Worm (Caenorhabditis elegans) whole organism, young adult: ENCODE data around the gene C51E3.10.

Experiments used
- D2030.7 ChIP-seq: fragments of 200-800 bp; sonication (Bioruptor generic); IDR thresholded peaks from 2 replicates; pipeline ENCODE4 v1.3.6; 2022; ENCODE audit warnings: missing genetic modification reagents, missing genetic modification characterization, missing compliant biosample characterization
- F22D6.2 ChIP-seq: sonication (generic microtip); optimal IDR thresholded peaks from 2 replicates; lab custom pipeline; 2016; ENCODE audit warnings: mild to moderate bottlenecking, missing genetic modification characterization, missing compliant biosample characterization
- F37B4.10 ChIP-seq: fragments of 200-800 bp; sonication (Bioruptor generic); IDR thresholded peaks from 2 replicates; pipeline ENCODE4 v1.3.6; 2022; ENCODE audit warnings: missing genetic modification characterization, missing compliant biosample characterization
- F39B2.1 ChIP-seq: fragments of 200-800 bp; sonication (Bioruptor generic); IDR thresholded peaks from 2 replicates; pipeline ENCODE4 v1.3.6; 2022; ENCODE audit warnings: missing genetic modification reagents, missing genetic modification characterization, missing compliant biosample characterization
- F49E8.2 ChIP-seq: sonication (generic microtip); optimal IDR thresholded peaks from 3 replicates; lab custom pipeline; 2017; ENCODE audit warnings: missing genetic modification characterization, mild to moderate bottlenecking, missing compliant biosample characterization, antibody characterized with exemption, moderate library complexity; ENCODE audit not compliant: insufficient read depth
- F55B11.4 ChIP-seq: sonication (generic microtip); optimal IDR thresholded peaks from 2 replicates; lab custom pipeline; 2016; ENCODE audit warnings: missing compliant biosample characterization, missing genetic modification characterization, borderline replicate concordance; ENCODE audit not compliant: insufficient read depth
- K12H6.12 ChIP-seq: fragments of 200-800 bp; sonication (Bioruptor generic); optimal IDR thresholded peaks from 2 replicates; lab custom pipeline; 2018; ENCODE audit warnings: mild to moderate bottlenecking, missing genetic modification characterization, missing compliant biosample characterization
- Y53G8AR.9 ChIP-seq: fragments of 200-800 bp; sonication (Bioruptor generic); conservative IDR thresholded peaks from 2 replicates; pipeline ENCODE4 v1.3.6; 2022; ENCODE audit warnings: missing genetic modification reagents, missing genetic modification characterization, missing compliant biosample characterization
- Y95B8A.8 ChIP-seq: fragments of 200-800 bp; sonication (Bioruptor generic); IDR thresholded peaks from 2 replicates; pipeline ENCODE4 v1.3.6; 2022; ENCODE audit warnings: missing genetic modification reagents, missing genetic modification characterization, missing compliant biosample characterization
- aptf-2 ChIP-seq: fragments of 200-800 bp; sonication (Bioruptor generic); conservative IDR thresholded peaks from 2 replicates; pipeline ENCODE4 v1.3.6; 2022; ENCODE audit warnings: missing genetic modification reagents, missing genetic modification characterization, missing compliant biosample characterization
- attf-3 ChIP-seq: fragments of 200-800 bp; sonication (Bioruptor generic); conservative IDR thresholded peaks from 2 replicates; pipeline ENCODE4 v1.3.6; 2022; ENCODE audit warnings: missing genetic modification reagents, missing genetic modification characterization, missing compliant biosample characterization
- attf-6 ChIP-seq: fragments of 200-800 bp; sonication (Bioruptor generic); IDR thresholded peaks from 2 replicates; pipeline ENCODE4 v1.3.6; 2022; ENCODE audit warnings: missing genetic modification reagents, missing genetic modification characterization, missing compliant biosample characterization
- cebp-1 ChIP-seq, 2 experiments: fragments of 200-800 bp in 1 of 2; sonication (Bioruptor generic) in 1 of 2; sonication (generic microtip) in 1 of 2; IDR thresholded peaks in 1 of 2; optimal IDR thresholded peaks in 1 of 2; 2 replicates each; pipeline versions ENCODE4 v1.3.6 to Lab custom; 2017 to 2022; ENCODE audit warnings: missing compliant biosample characterization in 2 of 2, missing genetic modification characterization in 2 of 2, mild to moderate bottlenecking in 1 of 2, missing genetic modification reagents in 1 of 2, moderate library complexity in 1 of 2
- ceh-100 ChIP-seq: fragments of 200-800 bp; sonication (Bioruptor generic); IDR thresholded peaks from 2 replicates; pipeline ENCODE4 v1.3.6; 2022; ENCODE audit warnings: missing genetic modification reagents, missing genetic modification characterization, missing compliant biosample characterization
- ceh-27 ChIP-seq: fragments of 200-800 bp; sonication (Bioruptor generic); optimal IDR thresholded peaks from 2 replicates; lab custom pipeline; 2018; ENCODE audit warnings: mild to moderate bottlenecking, missing genetic modification characterization, moderate library complexity, missing compliant biosample characterization
- ceh-91 ChIP-seq: fragments of 200-800 bp; sonication (Bioruptor generic); IDR thresholded peaks from 2 replicates; pipeline ENCODE4 v1.3.6; 2022; ENCODE audit warnings: missing genetic modification reagents, missing genetic modification characterization, missing compliant biosample characterization
- efl-1 ChIP-seq: fragments of 150-350 bp; optimal IDR thresholded peaks from 2 replicates; lab custom pipeline; 2014; ENCODE audit warnings: missing biosample characterization, missing genetic modification reagents, missing genetic modification characterization
- egl-44 ChIP-seq: fragments of 200-800 bp; sonication (Bioruptor generic); IDR thresholded peaks from 2 replicates; pipeline ENCODE4 v1.3.6; 2022; ENCODE audit warnings: missing genetic modification reagents, missing genetic modification characterization, missing compliant biosample characterization
- egrh-3 ChIP-seq: fragments of 200-800 bp; sonication (Bioruptor generic); IDR thresholded peaks from 2 replicates; pipeline ENCODE4 v1.3.6; 2022; ENCODE audit warnings: missing genetic modification reagents, missing genetic modification characterization, missing compliant biosample characterization
- ekl-4 ChIP-seq: fragments of 200-800 bp; sonication (Bioruptor generic); IDR thresholded peaks from 2 replicates; pipeline ENCODE4 v1.3.6; 2022; ENCODE audit warnings: missing genetic modification reagents, missing genetic modification characterization, missing compliant biosample characterization
- ets-4 ChIP-seq: fragments of 200-800 bp; sonication (Bioruptor generic); optimal IDR thresholded peaks from 2 replicates; lab custom pipeline; 2018; ENCODE audit warnings: mild to moderate bottlenecking, missing genetic modification characterization, missing compliant biosample characterization
- gei-17 ChIP-seq: fragments of 200-800 bp; sonication (Bioruptor generic); optimal IDR thresholded peaks from 2 replicates; lab custom pipeline; 2018; ENCODE audit warnings: mild to moderate bottlenecking, missing genetic modification characterization, missing compliant biosample characterization
- hsf-1 ChIP-seq: fragments of 200-800 bp; sonication (Bioruptor generic); IDR thresholded peaks from 2 replicates; pipeline ENCODE4 v1.3.6; 2022; ENCODE audit warnings: missing genetic modification reagents, missing genetic modification characterization, missing compliant biosample characterization
- lag-1 ChIP-seq: fragments of 200-800 bp; sonication (Bioruptor generic); IDR thresholded peaks from 2 replicates; pipeline ENCODE4 v1.3.6; 2022; ENCODE audit warnings: missing genetic modification reagents, missing genetic modification characterization, missing compliant biosample characterization
- let-526 ChIP-seq: fragments of 200-800 bp; sonication (Bioruptor generic); IDR thresholded peaks from 2 replicates; pipeline ENCODE4 v1.3.6; 2022; ENCODE audit warnings: missing genetic modification reagents, missing genetic modification characterization, missing compliant biosample characterization
- lin-26 ChIP-seq: fragments of 200-800 bp; sonication (Bioruptor generic); IDR thresholded peaks from 2 replicates; pipeline ENCODE4 v1.3.6; 2022; ENCODE audit warnings: missing genetic modification reagents, missing genetic modification characterization, missing compliant biosample characterization
- lin-54 ChIP-seq: fragments of 200-800 bp; sonication (Bioruptor generic); optimal IDR thresholded peaks from 2 replicates; lab custom pipeline; 2018; ENCODE audit warnings: mild to moderate bottlenecking, missing genetic modification characterization, missing compliant biosample characterization
- lsy-27 ChIP-seq: sonication (generic microtip); optimal IDR thresholded peaks from 2 replicates; lab custom pipeline; 2017; ENCODE audit warnings: missing genetic modification characterization, mild to moderate bottlenecking, missing compliant biosample characterization, antibody characterized with exemption, missing genotype, borderline replicate concordance; ENCODE audit not compliant: insufficient read depth
- madf-3 ChIP-seq: fragments of 200-800 bp; sonication (Bioruptor generic); IDR thresholded peaks from 2 replicates; pipeline ENCODE4 v1.3.6; 2022; ENCODE audit warnings: missing genetic modification reagents, missing genetic modification characterization, missing compliant biosample characterization
- madf-6 ChIP-seq: fragments of 200-800 bp; sonication (Bioruptor generic); IDR thresholded peaks from 2 replicates; pipeline ENCODE4 v1.3.6; 2022; ENCODE audit warnings: missing genetic modification reagents, missing genetic modification characterization, missing compliant biosample characterization
- madf-8 ChIP-seq: fragments of 200-800 bp; sonication (Bioruptor generic); conservative IDR thresholded peaks from 2 replicates; pipeline ENCODE4 v1.3.6; 2022; ENCODE audit warnings: missing genetic modification reagents, missing genetic modification characterization, missing compliant biosample characterization
- mcd-1 ChIP-seq: fragments of 200-800 bp; sonication (Bioruptor generic); IDR thresholded peaks from 2 replicates; pipeline ENCODE4 v1.3.6; 2022; ENCODE audit warnings: missing genetic modification reagents, missing genetic modification characterization, missing compliant biosample characterization
- mes-4 ChIP-seq: sonication (generic microtip); optimal IDR thresholded peaks from 2 replicates; lab custom pipeline; 2016; ENCODE audit warnings: missing genotype, missing genetic modification characterization, missing compliant biosample characterization
- nfyb-1 ChIP-seq: fragments of 200-800 bp; sonication (Bioruptor generic); IDR thresholded peaks from 2 replicates; pipeline ENCODE4 v1.3.6; 2022; ENCODE audit warnings: missing genetic modification reagents, missing genetic modification characterization, missing compliant biosample characterization
- pbrm-1 ChIP-seq: fragments of 200-800 bp; sonication (Bioruptor generic); IDR thresholded peaks from 2 replicates; pipeline ENCODE4 v1.3.6; 2022; ENCODE audit warnings: missing genetic modification reagents, missing genetic modification characterization, missing compliant biosample characterization
- rcor-1 ChIP-seq: fragments of 200-800 bp; sonication (Bioruptor generic); IDR thresholded peaks from 2 replicates; pipeline ENCODE4 v1.3.6; 2022; ENCODE audit warnings: missing genetic modification reagents, missing genetic modification characterization, missing compliant biosample characterization
- snpc-4 ChIP-seq, 5 experiments: fragments of 150-350 bp in 1 of 5; sonication (generic microtip) in 4 of 5; optimal IDR thresholded peaks; 2 replicates each; lab custom pipeline; 2014 to 2018; ENCODE audit warnings: missing genetic modification characterization in 5 of 5, missing biosample characterization in 3 of 5, antibody characterized with exemption in 2 of 5, mild to moderate bottlenecking in 2 of 5, missing compliant biosample characterization in 2 of 5, missing genotype in 2 of 5, moderate library complexity in 2 of 5, missing genetic modification reagents in 1 of 5
- tlf-1 ChIP-seq: fragments of 200-800 bp; sonication (Bioruptor generic); optimal IDR thresholded peaks from 2 replicates; lab custom pipeline; 2018; ENCODE audit warnings: mild to moderate bottlenecking, missing genetic modification characterization, missing compliant biosample characterization
- zfh-2 ChIP-seq: fragments of 200-800 bp; sonication (Bioruptor generic); conservative IDR thresholded peaks from 2 replicates; pipeline ENCODE4 v1.3.6; 2022; ENCODE audit warnings: missing genetic modification reagents, missing genetic modification characterization, missing compliant biosample characterization

Gene C51E3.10

DNA sequence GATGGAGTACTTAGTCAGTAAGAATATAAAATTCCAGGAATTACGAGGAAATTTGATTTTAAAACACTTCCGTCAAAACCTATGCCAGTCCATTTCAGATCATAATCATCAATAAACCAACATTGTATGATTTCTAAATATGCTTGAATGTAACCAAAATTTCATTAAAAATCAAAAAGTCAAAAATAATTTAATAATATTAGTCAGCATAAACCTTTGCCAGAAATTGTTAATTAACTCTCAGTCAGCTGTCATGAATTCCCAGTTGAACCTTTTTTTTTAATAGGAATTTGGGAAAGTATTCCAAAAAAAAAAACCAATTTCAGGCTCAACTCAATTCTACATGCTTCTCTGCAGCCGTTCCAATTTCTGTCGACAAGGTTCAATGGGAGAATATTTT is 12.6 kb downstream of the C51E3.10 start, which contains the start of gene srsx-26:
Gene srsx-26 (plus strand): TSS at position 301 of the 400 bp plus-strand sequence.
- no peak for TF ChIP-seq F55B11.4 (tag; lab: Kevin White, UChicago)
- TF ChIP-seq Y95B8A.8, result no peak
- TF ChIP-seq ceh-91 (GFP tag; lab: Robert Waterston, UW), result no peak
- no peak for TF ChIP-seq let-526 (GFP tag; lab: Robert Waterston, UW)
- no peak for TF ChIP-seq lsy-27 (tag; lab: Kevin White, UChicago)
- no peak for TF ChIP-seq gei-17 (GFP tag; lab: Kevin White, UChicago)
- TF ChIP-seq ets-4, result no peak
- no peak for TF ChIP-seq ceh-100 (GFP tag; lab: Robert Waterston, UW)
- no peak for TF ChIP-seq F22D6.2 (tag; lab: Kevin White, UChicago)
- no peak for TF ChIP-seq nfyb-1
- TF ChIP-seq F49E8.2, result no peak
- TF ChIP-seq mes-4, result no peak
- TF ChIP-seq efl-1 (GFP tag; lab: Kevin White, UChicago), result no peak
- no peak for TF ChIP-seq F37B4.10 (GFP tag; lab: Robert Waterston, UW)
- no peak for TF ChIP-seq ceh-27 (GFP tag; lab: Kevin White, UChicago)
- TF ChIP-seq egl-44, result no peak
- TF ChIP-seq attf-3 (GFP tag; lab: Robert Waterston, UW), result no peak
- no peak for TF ChIP-seq lin-54

- TF ChIP-seq zfh-2 (GFP tag; lab: Robert Waterston, UW) (no peak), efl-1 (GFP tag; lab: Kevin White, UChicago) (no peak), gei-17 (GFP tag; lab: Kevin White, UChicago) (no peak), tlf-1 (GFP tag; lab: Kevin White, UChicago) (no peak), madf-8 (GFP tag; lab: Robert Waterston, UW) (no peak), snpc-4 (GFP tag; optimal IDR thresholded peaks at IDR 0.05; lab: Kevin White, UChicago) (no peak), snpc-4 (tag; optimal IDR thresholded peaks at IDR 0.05; lab: Kevin White, UChicago) (no peak), lag-1 (GFP tag; lab: Robert Waterston, UW) (no peak), F37B4.10 (GFP tag; lab: Robert Waterston, UW) (no peak)
Observed at ce11 chrV:10146787-10147186, 14.1 kb downstream of the C51E3.10 start.

DNA sequence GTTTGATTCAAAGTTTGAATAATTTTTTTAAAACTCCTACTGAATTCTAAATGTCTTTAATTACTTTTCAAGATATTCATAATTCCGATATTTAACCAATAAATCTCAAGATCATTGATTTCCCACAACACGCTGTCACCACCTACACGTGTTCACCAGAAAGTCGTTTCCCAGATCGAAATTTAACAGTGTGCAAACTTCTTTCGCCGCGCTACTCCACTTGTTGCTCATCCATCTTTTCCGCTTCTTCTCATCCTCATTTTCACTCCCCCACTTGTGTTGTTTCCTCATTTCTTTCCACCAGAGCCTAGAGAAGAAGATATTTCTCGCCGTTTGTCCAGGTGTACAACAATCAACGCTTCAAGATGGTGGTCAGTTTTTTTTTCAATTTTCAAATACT is 15.3 kb downstream of the C51E3.10 start, which contains the start of gene C51E3.9:
Gene C51E3.9 (plus strand): TSS at position 301 of the 400 bp plus-strand sequence.
- TF ChIP-seq K12H6.12 (tag; lab: Kevin White, UChicago) (no peak), cebp-1 (GFP tag; IDR thresholded peaks at IDR 0.05; lab: Robert Waterston, UW) (no peak), cebp-1 (tag; optimal IDR thresholded peaks at IDR 0.05; lab: Kevin White, UChicago) (no peak), aptf-2 (GFP tag; lab: Robert Waterston, UW) (no peak)
- TF ChIP-seq, all 124 proteins: peak for 0

DNA sequence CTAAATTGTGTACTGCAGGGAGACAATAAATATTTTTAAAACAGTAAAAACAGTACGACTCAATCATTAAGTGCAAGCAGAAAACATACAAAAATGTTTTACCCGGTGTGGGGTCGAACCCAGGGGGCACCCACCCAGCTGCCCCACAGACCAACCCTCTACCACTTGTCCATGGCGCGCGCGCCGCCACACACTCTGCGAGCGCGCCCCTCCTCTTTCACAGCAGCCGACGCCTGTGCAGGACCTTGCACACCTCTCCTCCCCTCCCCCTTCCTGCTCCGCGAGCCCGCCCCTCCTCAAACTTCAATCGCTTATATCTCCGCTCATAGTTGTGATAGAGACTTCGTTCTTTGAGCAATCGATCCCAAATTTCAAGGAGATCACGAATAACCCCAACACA is 22.4 kb downstream of the C51E3.10 start:
- TF ChIP-seq madf-6 (GFP tag; lab: Robert Waterston, UW) (peak; percentile 55; the same call in 1 of the 2 replicates), lin-26 (GFP tag; lab: Robert Waterston, UW) (peak; percentile 99), hsf-1 (GFP tag; lab: Robert Waterston, UW) (peak; percentile 41; the same call in 1 of the 2 replicates), D2030.7 (GFP tag; lab: Robert Waterston, UW) (peak; percentile 51), pbrm-1 (GFP tag; lab: Robert Waterston, UW) (peak; percentile 92), mcd-1 (GFP tag; lab: Robert Waterston, UW) (0 out of 2 replicates have a peak, but pooled peaks have one; percentile 33), ekl-4 (GFP tag; lab: Robert Waterston, UW) (0 out of 2 replicates have a peak, but pooled peaks have one; percentile 59), madf-3 (GFP tag; lab: Robert Waterston, UW) (peak; percentile 88), rcor-1 (peak; percentile 63), egrh-3 (peak; percentile 99), Y53G8AR.9 (GFP tag; lab: Robert Waterston, UW) (0 out of 2 replicates have a peak, but pooled peaks have one; percentile 38), attf-6 (GFP tag; lab: Robert Waterston, UW) (peak; percentile 71), F39B2.1 (GFP tag; lab: Robert Waterston, UW) (0 out of 2 replicates have a peak, but pooled peaks have one; percentile 37)
